Fruit fly (Drosophila melanogaster) whole organism, embryonic: Measurements from ENCODE around the gene lqfR.
A peak's percentile ranks its signal among the peaks of the same experiment; 100 is the strongest.

Experiments used
- Aef1 ChIP-seq: fragments of 200-800 bp; sonication (Bioruptor generic); IDR thresholded peaks from 3 replicates; pipeline ENCODE4 v1.3.6; 2022; ENCODE audit warnings: missing biosample characterization, missing genetic modification characterization
- CG10462 ChIP-seq: fragments of 200-800 bp; sonication (Bioruptor generic); optimal IDR thresholded peaks from 2 replicates; lab custom pipeline; 2016; ENCODE audit warnings: missing biosample characterization, missing genetic modification characterization
- CG10543 ChIP-seq: fragments of 200-800 bp; sonication (Bioruptor generic); optimal IDR thresholded peaks from 3 replicates; lab custom pipeline; 2017; ENCODE audit warnings: missing biosample characterization, mild to moderate bottlenecking, missing genetic modification characterization, moderate library complexity
- CG12071 ChIP-seq: fragments of 200-800 bp; sonication (Bioruptor generic); optimal IDR thresholded peaks from 3 replicates; lab custom pipeline; 2018; ENCODE audit warnings: missing biosample characterization, mild to moderate bottlenecking, missing genetic modification characterization
- CG13624 ChIP-seq: fragments of 200-800 bp; sonication (Bioruptor generic); optimal IDR thresholded peaks from 2 replicates; lab custom pipeline; 2016; ENCODE audit warnings: missing biosample characterization, missing genetic modification characterization
- CG16779 ChIP-seq: fragments of 200-800 bp; sonication (Bioruptor generic); IDR thresholded peaks from 2 replicates; pipeline ENCODE4 v1.3.6; 2022; ENCODE audit warnings: missing biosample characterization, missing genetic modification characterization
- CG16863 ChIP-seq: fragments of 200-800 bp; sonication (Bioruptor generic); optimal IDR thresholded peaks from 3 replicates; lab custom pipeline; 2016; ENCODE audit warnings: missing biosample characterization, missing genetic modification characterization
- CG2199 ChIP-seq: fragments of 200-800 bp; sonication (Bioruptor generic); IDR thresholded peaks from 3 replicates; pipeline ENCODE4 v1.3.6; 2022; ENCODE audit warnings: missing biosample characterization, missing genetic modification characterization
- CG3163 ChIP-seq: fragments of 200-800 bp; sonication (Bioruptor generic); optimal IDR thresholded peaks from 3 replicates; lab custom pipeline; 2016; ENCODE audit warnings: missing biosample characterization, missing genetic modification characterization
- CG34376 ChIP-seq: fragments of 200-800 bp; sonication (Bioruptor generic); optimal IDR thresholded peaks from 2 replicates; lab custom pipeline; 2018; ENCODE audit warnings: missing biosample characterization, mild to moderate bottlenecking, missing genetic modification characterization
- CG4328 ChIP-seq: fragments of 200-800 bp; sonication (Bioruptor generic); optimal IDR thresholded peaks from 3 replicates; lab custom pipeline; 2017; ENCODE audit warnings: missing biosample characterization, missing genetic modification reagents, missing genetic modification characterization
- CG4707 ChIP-seq: fragments of 200-800 bp; sonication (Bioruptor generic); optimal IDR thresholded peaks from 2 replicates; lab custom pipeline; 2018; ENCODE audit warnings: missing biosample characterization, mild to moderate bottlenecking, missing genetic modification characterization, moderate library complexity
- CG5180 ChIP-seq: fragments of 200-800 bp; sonication (Bioruptor generic); optimal IDR thresholded peaks from 3 replicates; lab custom pipeline; 2017; ENCODE audit warnings: missing biosample characterization, missing genetic modification characterization, mild to moderate bottlenecking, moderate library complexity, missing genetic modification reagents
- CG7745 ChIP-seq: fragments of 200-800 bp; sonication (Bioruptor generic); optimal IDR thresholded peaks from 2 replicates; lab custom pipeline; 2018; ENCODE audit warnings: missing biosample characterization, mild to moderate bottlenecking, missing genetic modification characterization, moderate library complexity
- CG7987 ChIP-seq: fragments of 200-800 bp; sonication (Bioruptor generic); optimal IDR thresholded peaks from 2 replicates; lab custom pipeline; 2018; ENCODE audit warnings: missing biosample characterization, mild to moderate bottlenecking, missing genetic modification characterization, moderate library complexity
- CG8281 ChIP-seq: fragments of 200-800 bp; sonication (Bioruptor generic); optimal IDR thresholded peaks from 2 replicates; lab custom pipeline; 2018; ENCODE audit warnings: missing biosample characterization, mild to moderate bottlenecking, missing genetic modification characterization, moderate library complexity
- CG8290 ChIP-seq, 3 experiments: fragments of 200-800 bp; sonication (Bioruptor generic); optimal IDR thresholded peaks; 2 replicates each; lab custom pipeline; 2016 to 2019; ENCODE audit warnings: missing biosample characterization in 3 of 3, missing genetic modification characterization in 3 of 3, mild to moderate bottlenecking in 2 of 3, moderate library complexity in 1 of 3
- CG8359 ChIP-seq: fragments of 200-800 bp; sonication (Bioruptor generic); optimal IDR thresholded peaks from 2 replicates; lab custom pipeline; 2017; ENCODE audit warnings: missing biosample characterization, mild to moderate bottlenecking, missing genetic modification characterization, borderline replicate concordance
- CG8765 ChIP-seq: fragments of 200-800 bp; sonication (Bioruptor generic); IDR thresholded peaks from 2 replicates; pipeline ENCODE4 v1.3.6; 2022; ENCODE audit warnings: missing biosample characterization, missing genetic modification characterization
- D ChIP-seq, 2 experiments: fragments of 200-800 bp in 1 of 2; fragments of >200 bp in 1 of 2; sonication (Bioruptor generic) in 1 of 2; optimal IDR thresholded peaks; 2 replicates in 1 of 2; 3 replicates in 1 of 2; lab custom pipeline; 2017; ENCODE audit warnings: mild to moderate bottlenecking in 1 of 2, missing biosample characterization in 1 of 2, missing genetic modification characterization in 1 of 2, missing genetic modification reagents in 1 of 2
- Doc3 ChIP-seq: fragments of 200-800 bp; sonication (Bioruptor generic); IDR thresholded peaks from 3 replicates; pipeline ENCODE4 v1.3.6; 2022; ENCODE audit warnings: missing biosample characterization, missing genetic modification characterization; ENCODE audit not compliant: partially characterized antibody
- E2f1 ChIP-seq: fragments of 200-800 bp; sonication (Bioruptor generic); IDR thresholded peaks from 2 replicates; pipeline ENCODE4 v1.3.6; 2022; ENCODE audit warnings: missing biosample characterization, missing genetic modification characterization
- E2f2 ChIP-seq: fragments of 200-800 bp; sonication (Bioruptor generic); IDR thresholded peaks from 2 replicates; pipeline ENCODE4 v1.3.6; 2022; ENCODE audit warnings: missing biosample characterization, missing genetic modification characterization
- GATAe ChIP-seq: fragments of 200-800 bp; sonication (Bioruptor generic); conservative IDR thresholded peaks from 2 replicates; pipeline ENCODE4 v1.3.6; 2022; ENCODE audit warnings: missing biosample characterization, missing genetic modification characterization
- HLH54F ChIP-seq: fragments of 200-800 bp; sonication (Bioruptor generic); optimal IDR thresholded peaks from 3 replicates; lab custom pipeline; 2016; ENCODE audit warnings: missing biosample characterization, missing genetic modification characterization
- Myb ChIP-seq: fragments of 200-800 bp; sonication (Bioruptor generic); optimal IDR thresholded peaks from 2 replicates; lab custom pipeline; 2016; ENCODE audit warnings: missing biosample characterization, missing genetic modification characterization
- NK7.1 ChIP-seq: fragments of 200-800 bp; sonication (Bioruptor generic); optimal IDR thresholded peaks from 3 replicates; lab custom pipeline; 2016; ENCODE audit warnings: missing biosample characterization, missing genetic modification characterization
- Sin3A ChIP-seq: fragments of >200 bp; optimal IDR thresholded peaks from 2 replicates; lab custom pipeline; 2018
- Sry-δ ChIP-seq: fragments of 200-800 bp; sonication (Bioruptor generic); optimal IDR thresholded peaks from 2 replicates; lab custom pipeline; 2016; ENCODE audit warnings: missing biosample characterization, missing genetic modification characterization
- Xrp1 ChIP-seq: fragments of 200-800 bp; sonication (Bioruptor generic); IDR thresholded peaks from 2 replicates; pipeline ENCODE4 v1.3.6; 2022; ENCODE audit warnings: missing biosample characterization, missing genetic modification characterization
- YL-1 ChIP-seq: fragments of 200-800 bp; sonication (Bioruptor generic); optimal IDR thresholded peaks from 3 replicates; lab custom pipeline; 2017; ENCODE audit warnings: missing biosample characterization, mild to moderate bottlenecking, missing genetic modification characterization
- ap ChIP-seq: fragments of 200-800 bp; sonication (Bioruptor generic); IDR thresholded peaks from 2 replicates; pipeline ENCODE4 v1.3.6; 2022; ENCODE audit warnings: missing biosample characterization, missing genetic modification characterization
- ato ChIP-seq: fragments of 200-800 bp; sonication (Bioruptor generic); IDR thresholded peaks from 2 replicates; pipeline ENCODE4 v1.3.6; 2022; ENCODE audit warnings: missing biosample characterization, missing genetic modification characterization; ENCODE audit not compliant: partially characterized antibody
- bbx ChIP-seq: fragments of 200-800 bp; sonication (Bioruptor generic); IDR thresholded peaks from 2 replicates; pipeline ENCODE4 v1.3.6; 2022; ENCODE audit warnings: missing biosample characterization, missing genetic modification characterization; ENCODE audit not compliant: partially characterized antibody
- br ChIP-seq: fragments of >200 bp; optimal IDR thresholded peaks from 2 replicates; lab custom pipeline; 2017
- danr ChIP-seq: fragments of 200-800 bp; sonication (Bioruptor generic); IDR thresholded peaks from 2 replicates; pipeline ENCODE4 v1.3.6; 2022; ENCODE audit warnings: missing biosample characterization, missing genetic modification characterization
- disco-r ChIP-seq: fragments of 200-800 bp; sonication (Bioruptor generic); optimal IDR thresholded peaks from 2 replicates; lab custom pipeline; 2016; ENCODE audit warnings: missing biosample characterization, missing genetic modification characterization
- esg ChIP-seq: fragments of 200-800 bp; sonication (Bioruptor generic); conservative IDR thresholded peaks from 2 replicates; pipeline ENCODE4 v1.3.6; 2022; ENCODE audit warnings: missing biosample characterization, missing genetic modification characterization
- exex ChIP-seq: fragments of 200-800 bp; sonication (Bioruptor generic); optimal IDR thresholded peaks from 4 replicates; lab custom pipeline; 2018; ENCODE audit warnings: missing biosample characterization, mild to moderate bottlenecking, missing genetic modification characterization, moderate library complexity
- grau ChIP-seq: fragments of 200-800 bp; optimal IDR thresholded peaks from 3 replicates; lab custom pipeline; 2019; ENCODE audit warnings: missing biosample characterization, mild to moderate bottlenecking, missing genetic modification characterization, moderate library complexity
- gsb-n ChIP-seq: fragments of 200-800 bp; sonication (Bioruptor generic); optimal IDR thresholded peaks from 3 replicates; lab custom pipeline; 2018; ENCODE audit warnings: missing biosample characterization, mild to moderate bottlenecking, missing genetic modification characterization
- klu ChIP-seq: fragments of 200-800 bp; sonication (Bioruptor generic); IDR thresholded peaks from 2 replicates; pipeline ENCODE4 v1.3.6; 2022; ENCODE audit warnings: missing biosample characterization, missing genetic modification characterization
- nom ChIP-seq: fragments of 200-800 bp; sonication (Bioruptor generic); optimal IDR thresholded peaks from 2 replicates; lab custom pipeline; 2017; ENCODE audit warnings: missing biosample characterization, missing genetic modification characterization, mild to moderate bottlenecking, moderate library complexity, missing genetic modification reagents
- repo ChIP-seq: fragments of 200-800 bp; sonication (Bioruptor generic); optimal IDR thresholded peaks from 2 replicates; lab custom pipeline; 2016; ENCODE audit warnings: missing biosample characterization, missing genetic modification characterization
- sim ChIP-seq: fragments of 200-800 bp; sonication (Bioruptor generic); IDR thresholded peaks from 2 replicates; pipeline ENCODE4 v1.3.6; 2022; ENCODE audit warnings: missing biosample characterization, missing genetic modification characterization
- sr ChIP-seq: fragments of 200-800 bp; sonication (Bioruptor generic); IDR thresholded peaks from 3 replicates; pipeline ENCODE4 v1.3.6; 2022; ENCODE audit warnings: missing biosample characterization, missing genetic modification characterization
- tin ChIP-seq: fragments of 200-800 bp; sonication (Bioruptor generic); optimal IDR thresholded peaks from 3 replicates; lab custom pipeline; 2016; ENCODE audit warnings: missing biosample characterization, missing genetic modification characterization
- ttk ChIP-seq: fragments of 200-800 bp; sonication (Bioruptor generic); IDR thresholded peaks from 2 replicates; pipeline ENCODE4 v2.1.2; 2022; ENCODE audit warnings: missing biosample characterization, missing genetic modification characterization
- vnd ChIP-seq: fragments of 200-800 bp; sonication (Bioruptor generic); IDR thresholded peaks from 3 replicates; pipeline ENCODE4 v1.3.6; 2022; ENCODE audit warnings: missing biosample characterization, missing genetic modification characterization; ENCODE audit not compliant: partially characterized antibody
- vvl ChIP-seq: fragments of 200-800 bp; sonication (Bioruptor generic); IDR thresholded peaks from 2 replicates; pipeline ENCODE4 v1.3.6; 2022; ENCODE audit warnings: missing biosample characterization, missing genetic modification characterization
- zf30C ChIP-seq: fragments of 200-800 bp; sonication (Bioruptor generic); optimal IDR thresholded peaks from 3 replicates; lab custom pipeline; 2018; ENCODE audit warnings: missing biosample characterization, mild to moderate bottlenecking, missing genetic modification characterization

Gene lqfR

dm6 chr3R:22420911-22421310, 9.8 kb downstream of the lqfR start, which contains the start of the genes Nop56 and mats (continued):
- TF ChIP-seq CG2199 (GFP tag; lab: Robert Waterston, UW) (no peak), zf30C (GFP tag; lab: Kevin White, UChicago) (no peak), CG16863 (no peak), CG13624 (GFP tag; lab: Kevin White, UChicago) (peak; percentile 15), repo (GFP tag; lab: Kevin White, UChicago) (no peak), Aef1 (GFP tag; lab: Robert Waterston, UW) (no peak), vnd (GFP tag; lab: Robert Waterston, UW) (no peak), gsb-n (tag; lab: Kevin White, UChicago) (no peak), CG7745 (tag; lab: Kevin White, UChicago) (peak; percentile 21), D (optimal IDR thresholded peaks at IDR 0.05; lab: Kevin White, UChicago) (no peak), D (GFP tag; optimal IDR thresholded peaks at IDR 0.05; lab: Kevin White, UChicago) (no peak), CG16779 (GFP tag; lab: Robert Waterston, UW) (no peak), danr (GFP tag; lab: Robert Waterston, UW) (no peak), CG12071 (GFP tag; lab: Kevin White, UChicago) (no peak), CG3163 (GFP tag; lab: Kevin White, UChicago) (no peak), klu (GFP tag; lab: Robert Waterston, UW) (no peak), GATAe (peak; percentile 17; the same call in 1 of the 2 replicates), CG7987 (peak; percentile 34), YL-1 (GFP tag; lab: Kevin White, UChicago) (peak; percentile 99), grau (tag; lab: Kevin White, UChicago) (peak; percentile 20), NK7.1 (no peak), sr (no peak), br (lab: Kevin White, UChicago) (no peak), esg (no peak), disco-r (no peak), tin (no peak), Sry-δ (GFP tag; lab: Kevin White, UChicago) (peak; percentile 30), ap (no peak), Xrp1 (no peak), CG10543 (GFP tag; lab: Kevin White, UChicago) (no peak), Doc3 (GFP tag; lab: Robert Waterston, UW) (peak; percentile 41; the same call in 1 of the 3 replicates), ato (GFP tag; lab: Robert Waterston, UW) (no peak), E2f2 (GFP tag; lab: Robert Waterston, UW) (peak; percentile 23; the same call in 1 of the 2 replicates), Myb (GFP tag; lab: Kevin White, UChicago) (peak; percentile 11), Sin3A (peak; percentile 41), HLH54F (GFP tag; lab: Kevin White, UChicago) (no peak), CG10462 (no peak), CG8765 (GFP tag; lab: Robert Waterston, UW) (no peak), CG5180 (GFP tag; lab: Kevin White, UChicago) (peak; percentile 64), exex (tag; lab: Kevin White, UChicago) (peak; percentile 41), CG8290 (GFP tag; optimal IDR thresholded peaks at IDR 0.05; lab: Kevin White, UChicago) (no peak), CG8290 (tag; optimal IDR thresholded peaks at IDR 0.05; lab: Kevin White, UChicago) (no peak), bbx (GFP tag; lab: Robert Waterston, UW) (no peak; the same call in 1 of the 2 replicates), CG8281 (tag; lab: Kevin White, UChicago) (no peak), CG8359 (GFP tag; lab: Kevin White, UChicago) (no peak), E2f1 (no peak), nom (GFP tag; lab: Kevin White, UChicago) (no peak), ttk (GFP tag; lab: Robert Waterston, UW) (no peak), CG34376 (GFP tag; lab: Kevin White, UChicago) (peak; percentile 17), CG4707 (no peak), sim (no peak), CG4328 (GFP tag; lab: Kevin White, UChicago) (no peak), vvl (GFP tag; lab: Robert Waterston, UW) (peak; percentile 44; the same call in 1 of the 2 replicates)
